Fruit fly (Drosophila melanogaster): Measurements from ENCODE around the gene Rrp5.

dm6 chr3R:24319083-24319381, 14.1 kb downstream of the Rrp5 start:
- TF ChIP-seq sage (GFP tag; optimal IDR thresholded peaks at IDR 0.05), result no peak
- TF ChIP-seq dmrt93B (GFP tag; optimal IDR thresholded peaks at IDR 0.05), result no peak
- no peak for TF ChIP-seq psq (GFP tag; optimal IDR thresholded peaks at IDR 0.05)
- TF ChIP-seq Dif (GFP tag; optimal IDR thresholded peaks at IDR 0.05; ENCODE audit: partially characterized antibody), result no peak
- TF ChIP-seq brk (GFP tag; optimal IDR thresholded peaks at IDR 0.05), result no peak
- no peak for TF ChIP-seq Mio (GFP tag; optimal IDR thresholded peaks at IDR 0.05)
- TF ChIP-seq Hnf4 (GFP tag; optimal IDR thresholded peaks at IDR 0.05), result no peak
- no peak for TF ChIP-seq Rel (GFP tag; optimal IDR thresholded peaks at IDR 0.05)
- no peak for TF ChIP-seq Rel (tag; optimal IDR thresholded peaks at IDR 0.05)
- TF ChIP-seq HLH106 (tag; optimal IDR thresholded peaks at IDR 0.05), result no peak
- TF ChIP-seq Abd-B (GFP tag; optimal IDR thresholded peaks at IDR 0.05), result no peak
- TF ChIP-seq pan (optimal IDR thresholded peaks at IDR 0.05), result no peak
- no peak for TF ChIP-seq br (GFP tag; optimal IDR thresholded peaks at IDR 0.05)
- TF ChIP-seq CrebA (GFP tag; optimal IDR thresholded peaks at IDR 0.05; ENCODE audit: borderline replicate concordance), result no peak
- no peak for TF ChIP-seq dsf (GFP tag; optimal IDR thresholded peaks at IDR 0.05; ENCODE audit: borderline replicate concordance)

Data from whole organism, wandering third instar larva.